Worm (Caenorhabditis elegans) whole organism, late embryonic: ENCODE measurements around the gene ZK688.7.
"Not testable (repeated sequence)": the region's sequence is repeated elsewhere in the genome, so short reads cannot be mapped to it uniquely, and the experiment has no call there.

Experiments used
- C38D4.7 ChIP-seq: fragments of 200-800 bp; sonication (Bioruptor generic); optimal IDR thresholded peaks from 2 replicates; lab custom pipeline; 2018; ENCODE audit warnings: mild to moderate bottlenecking, missing genetic modification characterization, moderate library complexity, missing compliant biosample characterization
- F13H6.1 ChIP-seq: sonication (generic microtip); optimal IDR thresholded peaks from 2 replicates; lab custom pipeline; 2016; ENCODE audit warnings: missing genetic modification characterization, missing compliant biosample characterization
- K09A11.1 ChIP-seq: sonication (generic microtip); optimal IDR thresholded peaks from 2 replicates; lab custom pipeline; 2017; ENCODE audit warnings: antibody characterized with exemption, mild to moderate bottlenecking, missing genetic modification characterization, missing compliant biosample characterization; ENCODE audit not compliant: insufficient read depth
- ama-1 ChIP-seq: fragments of 150-350 bp; optimal IDR thresholded peaks from 2 replicates; lab custom pipeline; 2014
- ceh-31 ChIP-seq: sonication (generic microtip); optimal IDR thresholded peaks from 2 replicates; lab custom pipeline; 2016; ENCODE audit warnings: missing genetic modification characterization, missing compliant biosample characterization
- elt-2 ChIP-seq: sonication (generic microtip); optimal IDR thresholded peaks from 2 replicates; lab custom pipeline; 2016; ENCODE audit warnings: missing genetic modification reagents, missing genetic modification characterization, missing compliant biosample characterization
- fkh-10 ChIP-seq: fragments of 150-350 bp; optimal IDR thresholded peaks from 2 replicates; lab custom pipeline; 2014; ENCODE audit warnings: missing biosample characterization, missing genetic modification reagents, missing genetic modification characterization
- hlh-30 ChIP-seq: sonication (generic microtip); optimal IDR thresholded peaks from 2 replicates; lab custom pipeline; 2017; ENCODE audit warnings: antibody characterized with exemption, missing genetic modification characterization, missing compliant biosample characterization; ENCODE audit not compliant: insufficient read depth
- nhr-11 ChIP-seq: fragments of 150-350 bp; optimal IDR thresholded peaks from 2 replicates; lab custom pipeline; 2014; ENCODE audit warnings: missing biosample characterization, missing genetic modification characterization
- pqm-1 ChIP-seq: sonication (generic microtip); optimal IDR thresholded peaks from 2 replicates; lab custom pipeline; 2016; ENCODE audit warnings: missing genetic modification characterization, missing compliant biosample characterization
- sdc-2 ChIP-seq: sonication (generic microtip); optimal IDR thresholded peaks from 2 replicates; lab custom pipeline; 2016; ENCODE audit warnings: missing genotype, missing genetic modification characterization, missing compliant biosample characterization
- tbx-2 ChIP-seq: sonication (generic microtip); optimal IDR thresholded peaks from 2 replicates; lab custom pipeline; 2016; ENCODE audit warnings: missing genetic modification characterization, missing compliant biosample characterization
- ztf-16 ChIP-seq: sonication (generic microtip); optimal IDR thresholded peaks from 2 replicates; lab custom pipeline; 2017; ENCODE audit warnings: missing genetic modification characterization, missing compliant biosample characterization

DNA sequence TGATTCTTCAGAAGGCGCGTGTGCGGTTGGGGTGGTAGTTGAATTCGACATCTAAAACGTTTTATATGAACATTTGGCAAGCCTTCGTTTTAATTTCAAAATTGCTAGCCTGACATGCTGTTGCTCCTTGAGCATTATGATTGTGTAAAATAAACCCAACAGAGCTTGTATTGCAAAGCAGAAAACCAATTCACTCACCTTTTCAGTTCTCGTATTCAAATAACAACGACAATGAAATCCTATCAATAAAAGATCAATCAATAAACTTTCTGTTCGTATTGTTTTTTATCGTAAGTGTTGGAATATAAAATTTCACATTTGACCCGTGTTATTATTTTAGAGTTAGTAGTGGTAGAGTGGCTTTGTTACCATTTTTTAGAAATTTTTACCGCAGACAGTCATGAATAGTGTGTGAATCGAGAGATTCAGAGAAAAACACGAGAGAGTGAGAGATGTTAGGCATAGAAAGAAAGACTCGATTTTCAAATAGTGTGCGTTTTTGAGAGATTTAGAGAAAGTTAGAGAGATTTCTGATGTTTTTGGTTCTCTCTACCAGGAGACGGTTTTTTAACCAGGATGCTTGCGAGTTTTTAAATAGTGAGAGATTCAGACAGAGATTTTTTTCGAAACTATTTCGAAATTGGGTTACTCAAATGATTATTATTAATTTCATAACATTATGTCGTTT is 47.6 kb upstream of the ZK688.7 start, which contains the start of gene F54H12.10:
- TF ChIP-seq nhr-11; ztf-16 (tag; lab: Kevin White, UChicago); hlh-30 (tag; lab: Kevin White, UChicago); ama-1; fkh-10 (GFP tag; lab: Kevin White, UChicago); ceh-31 (tag; lab: Kevin White, UChicago); K09A11.1 (tag; lab: Kevin White, UChicago); C38D4.7; F13H6.1 (tag; lab: Kevin White, UChicago); elt-2 (tag; lab: Kevin White, UChicago); sdc-2 (tag; lab: Kevin White, UChicago); tbx-2; pqm-1 (tag; lab: Kevin White, UChicago): not testable (repeated sequence)
